Worm (Caenorhabditis elegans): ENCODE measurements around the gene C36C5.14.

DNA sequence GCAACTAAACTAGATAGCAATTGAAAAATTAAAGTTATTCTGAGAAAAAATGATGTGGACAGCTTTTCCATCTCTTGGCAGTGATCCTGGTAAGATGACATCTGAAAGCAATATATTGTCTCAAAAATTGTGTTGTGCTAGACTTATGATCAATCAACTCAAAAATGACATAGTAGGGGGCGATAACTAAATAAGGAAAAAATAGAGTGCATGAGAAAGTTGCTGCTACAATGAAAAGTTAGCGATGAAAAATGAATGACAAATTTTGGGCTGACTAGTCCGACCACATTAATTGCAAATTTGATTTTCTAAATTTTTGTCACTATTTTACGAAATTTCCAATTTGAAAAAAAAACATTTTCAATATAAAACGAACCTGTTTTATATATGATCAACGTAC, 24.1 kb downstream of the C36C5.14 start, which contains the start of gene srab-9:
- no peak for TF ChIP-seq sem-4 (tag; optimal IDR thresholded peaks at IDR 0.05)
- no peak for TF ChIP-seq ztf-1 (GFP tag; conservative IDR thresholded peaks at IDR 0.05)
- TF ChIP-seq blmp-1 (tag; optimal IDR thresholded peaks at IDR 0.05; ENCODE audit: insufficient read depth) = no peak
- no peak for TF ChIP-seq ceh-82 (tag; optimal IDR thresholded peaks at IDR 0.05)
- TF ChIP-seq nhr-12 (tag; optimal IDR thresholded peaks at IDR 0.05) = no peak
- TF ChIP-seq nhr-25 (tag; optimal IDR thresholded peaks at IDR 0.05) = no peak
- TF ChIP-seq ama-1 (optimal IDR thresholded peaks at IDR 0.05) = no peak
- TF ChIP-seq nhr-237 (tag; optimal IDR thresholded peaks at IDR 0.05) = no peak

Measured in whole organism, L2 larva.